Fruit fly (Drosophila melanogaster): ENCODE data around the gene Rpt3R.
A peak's percentile ranks its signal among the peaks of the same experiment; 100 is the strongest.

Gene Rpt3R

DNA sequence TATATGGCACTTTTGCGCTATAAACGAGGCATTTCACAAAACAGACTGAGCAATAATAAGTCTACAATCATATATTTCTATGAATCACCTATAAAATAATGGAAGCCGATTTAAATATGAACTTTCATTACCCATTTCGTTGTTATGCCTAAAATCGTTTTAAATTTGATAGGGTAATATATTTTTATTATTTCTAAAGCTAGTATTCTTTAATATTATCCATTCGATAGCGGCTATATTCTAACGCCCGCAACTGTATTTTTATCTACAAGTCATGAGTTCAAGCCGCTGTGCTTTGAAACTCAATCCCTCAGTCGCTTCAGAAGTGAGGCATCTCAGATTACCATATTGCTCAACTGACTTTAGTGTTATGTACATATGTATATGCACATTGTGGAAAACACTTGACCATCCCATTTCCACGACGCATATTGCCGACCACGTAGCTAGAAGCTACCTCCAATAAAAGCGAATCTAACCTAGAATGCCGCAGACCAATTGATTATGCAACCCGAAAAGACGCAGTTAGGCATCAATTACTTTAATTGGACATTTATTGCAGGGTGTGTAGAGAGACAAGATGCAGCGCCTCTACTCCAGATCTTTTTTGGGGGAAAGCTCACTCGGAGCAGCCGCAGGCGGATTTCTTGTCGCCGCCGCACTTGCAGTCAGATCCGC, 27.1 kb upstream of the Rpt3R start:
- TF ChIP-seq CG4496 (GFP tag; IDR thresholded peaks at IDR 0.05) (0 out of 3 replicates have a peak, but pooled peaks have one; percentile 21), fd96Ca (GFP tag; IDR thresholded peaks at IDR 0.05) (no peak), Pif1A (GFP tag; optimal IDR thresholded peaks at IDR 0.05) (no peak), CG8159 (tag; optimal IDR thresholded peaks at IDR 0.05) (peak; percentile 21), EcR (GFP tag; optimal IDR thresholded peaks at IDR 0.05) (peak; percentile 8), CG9948 (tag; optimal IDR thresholded peaks at IDR 0.05) (peak; percentile 3)

DNA sequence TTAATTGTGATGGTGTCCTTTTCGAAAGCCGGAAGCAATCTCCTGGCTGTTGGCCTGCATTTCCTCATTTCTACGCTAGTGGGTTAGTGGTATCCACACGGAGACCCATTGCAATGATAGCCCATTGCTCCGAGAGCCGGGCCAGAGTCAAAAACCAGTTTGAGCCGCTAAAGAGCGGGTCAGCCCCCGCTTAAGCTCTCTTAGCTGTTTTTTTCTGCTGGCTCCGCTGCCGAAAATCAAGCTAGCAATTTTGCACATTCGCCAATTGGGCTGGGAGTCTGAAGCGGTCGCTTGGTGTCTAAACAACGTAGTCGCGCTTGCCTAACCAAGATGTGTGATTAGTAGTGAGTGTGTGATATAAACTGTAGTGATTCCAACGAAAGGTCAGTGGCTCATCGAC, 23.5 kb upstream of the Rpt3R start, which contains the start of gene CG12947:
Gene CG12947 (plus strand): TSS at position 301 of the 400 bp plus-strand sequence.
- peak; percentile 21; the same call in 1 of the 3 replicates for TF ChIP-seq CG4496 (GFP tag; IDR thresholded peaks at IDR 0.05)
- TF ChIP-seq EcR (GFP tag; optimal IDR thresholded peaks at IDR 0.05): peak; percentile 30
- TF ChIP-seq Pif1B (GFP tag; optimal IDR thresholded peaks at IDR 0.05): no peak
- no peak for TF ChIP-seq CG14655 (GFP tag; optimal IDR thresholded peaks at IDR 0.05)
- 0 out of 2 replicates have a peak, but pooled peaks have one; percentile 12 for TF ChIP-seq CG32121 (GFP tag; IDR thresholded peaks at IDR 0.05)
- no peak for TF ChIP-seq CG10348 (GFP tag; IDR thresholded peaks at IDR 0.05)
- TF ChIP-seq CG15710 (tag; optimal IDR thresholded peaks at IDR 0.05): no peak
- no peak for TF ChIP-seq D1 (tag; optimal IDR thresholded peaks at IDR 0.05)
- TF ChIP-seq rn (GFP tag; IDR thresholded peaks at IDR 0.05): no peak
- TF ChIP-seq Snoo (tag; optimal IDR thresholded peaks at IDR 0.05): no peak
- no peak for TF ChIP-seq CG9948 (tag; optimal IDR thresholded peaks at IDR 0.05)
- TF ChIP-seq CG34367 (tag; optimal IDR thresholded peaks at IDR 0.05): no peak

DNA sequence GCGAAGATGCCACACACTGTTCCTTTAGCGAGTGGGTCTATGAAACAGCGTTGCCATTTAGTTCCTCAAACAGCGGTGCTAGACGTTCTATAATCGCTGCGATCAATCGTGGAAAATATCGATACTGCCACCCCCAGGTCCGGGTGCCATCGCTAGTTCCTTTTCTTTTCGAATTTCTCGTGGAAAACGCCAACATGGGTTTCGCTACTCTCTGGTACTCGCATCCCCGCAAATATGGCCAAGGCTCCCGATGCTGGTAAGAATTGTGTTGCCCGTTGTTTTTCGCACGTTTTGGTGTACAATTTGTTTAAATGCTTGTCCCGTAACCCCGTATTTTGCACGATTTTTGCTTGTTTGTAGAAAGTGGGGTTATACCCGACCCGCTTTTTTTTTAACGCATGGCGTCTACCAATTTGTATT, 21.6 kb upstream of the Rpt3R start, which contains the start of gene RpS29:
Gene RpS29 (plus strand): TSS at position 102 of the 420 bp plus-strand sequence.
- TF ChIP-seq fd96Ca (GFP tag; IDR thresholded peaks at IDR 0.05) (peak; percentile 54; the same call in 1 of the 3 replicates), EcR (GFP tag; optimal IDR thresholded peaks at IDR 0.05) (peak; percentile 22), CG8301 (tag; optimal IDR thresholded peaks at IDR 0.05) (peak; percentile 16), Ets98B (GFP tag; IDR thresholded peaks at IDR 0.05) (peak; percentile 57), CG4496 (GFP tag; IDR thresholded peaks at IDR 0.05) (peak; percentile 78; the same call in 2 of the 3 replicates), CG8159 (tag; optimal IDR thresholded peaks at IDR 0.05) (peak; percentile 41), D1 (tag; optimal IDR thresholded peaks at IDR 0.05) (no peak), rn (GFP tag; IDR thresholded peaks at IDR 0.05) (peak; percentile 38; the same call in 1 of the 2 replicates), Snoo (tag; optimal IDR thresholded peaks at IDR 0.05) (peak; percentile 64), Pif1A (GFP tag; optimal IDR thresholded peaks at IDR 0.05) (no peak), CG10348 (GFP tag; IDR thresholded peaks at IDR 0.05) (no peak), CG34367 (tag; optimal IDR thresholded peaks at IDR 0.05) (peak; percentile 30), CG17806 (tag; optimal IDR thresholded peaks at IDR 0.05) (no peak), CG15710 (tag; optimal IDR thresholded peaks at IDR 0.05) (peak; percentile 17), CG9948 (tag; optimal IDR thresholded peaks at IDR 0.05) (no peak), CG14655 (GFP tag; optimal IDR thresholded peaks at IDR 0.05) (no peak), CG13204 (GFP tag; optimal IDR thresholded peaks at IDR 0.05) (no peak), CG12605 (GFP tag; IDR thresholded peaks at IDR 0.05) (peak; percentile 26; the same call in 1 of the 2 replicates), CG32121 (GFP tag; IDR thresholded peaks at IDR 0.05) (peak; percentile 26; the same call in 1 of the 2 replicates), Pif1B (GFP tag; optimal IDR thresholded peaks at IDR 0.05) (no peak), gl (tag; optimal IDR thresholded peaks at IDR 0.05) (peak; percentile 17)

DNA sequence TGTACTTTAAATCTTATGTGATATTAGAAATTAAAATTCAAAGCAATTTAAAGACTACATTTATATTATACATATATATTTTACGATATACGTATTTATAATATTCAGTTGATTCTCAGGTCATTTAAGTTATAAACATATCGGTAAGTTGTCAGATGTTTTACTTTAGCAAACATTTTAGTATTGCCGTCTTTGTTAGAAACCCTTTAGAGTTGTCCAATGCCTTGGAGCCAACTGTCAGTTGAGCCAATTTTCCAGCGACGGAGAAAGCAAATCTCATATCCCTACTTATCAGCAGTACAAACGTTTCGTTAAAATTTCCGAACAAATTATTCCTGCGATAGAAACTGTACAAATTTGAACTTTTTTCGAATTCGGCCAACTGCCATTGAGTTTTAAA, 18.5 kb upstream of the Rpt3R start, which contains the start of gene topi:
Gene topi (plus strand): TSS at position 301 of the 400 bp plus-strand sequence.
- TF ChIP-seq CG15710 (tag; optimal IDR thresholded peaks at IDR 0.05) (no peak), rn (GFP tag; IDR thresholded peaks at IDR 0.05) (no peak), CG8301 (tag; optimal IDR thresholded peaks at IDR 0.05) (no peak)

DNA sequence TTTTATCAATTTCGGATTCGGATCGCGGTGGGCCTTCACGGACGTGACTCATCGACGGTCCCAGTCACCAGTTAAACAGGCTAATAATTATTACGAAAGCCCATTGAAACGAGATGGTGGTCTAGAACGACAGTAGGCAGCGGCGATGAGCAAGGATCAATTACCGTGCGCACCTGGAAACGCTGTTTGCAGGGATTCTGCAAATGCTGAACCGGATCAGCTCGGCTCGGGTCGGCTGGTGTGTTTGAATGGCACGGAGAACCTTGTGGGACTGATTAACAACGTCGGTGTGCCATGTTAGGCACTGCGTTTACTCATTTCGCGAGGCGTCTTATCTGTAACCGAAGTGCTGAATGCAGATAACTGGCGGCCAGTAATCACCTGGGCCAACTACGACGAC, 17.8 kb upstream of the Rpt3R start, which contains the start of gene Whamy:
Gene Whamy (minus strand): TSS at position 273 of the 400 bp plus-strand sequence.
- TF ChIP-seq fd96Ca (GFP tag; IDR thresholded peaks at IDR 0.05): no peak
- TF ChIP-seq CG13204 (GFP tag; optimal IDR thresholded peaks at IDR 0.05): no peak
- no peak for TF ChIP-seq EcR (GFP tag; optimal IDR thresholded peaks at IDR 0.05)
- no peak for TF ChIP-seq D1 (tag; optimal IDR thresholded peaks at IDR 0.05)
- TF ChIP-seq Ets98B (GFP tag; IDR thresholded peaks at IDR 0.05): no peak
- TF ChIP-seq CG32121 (GFP tag; IDR thresholded peaks at IDR 0.05): no peak
- TF ChIP-seq CG4496 (GFP tag; IDR thresholded peaks at IDR 0.05): no peak
- TF ChIP-seq CG10348 (GFP tag; IDR thresholded peaks at IDR 0.05): no peak
- no peak for TF ChIP-seq rn (GFP tag; IDR thresholded peaks at IDR 0.05)
- TF ChIP-seq CG12605 (GFP tag; IDR thresholded peaks at IDR 0.05): no peak
- no peak for TF ChIP-seq Pif1A (GFP tag; optimal IDR thresholded peaks at IDR 0.05)
- TF ChIP-seq CG14655 (GFP tag; optimal IDR thresholded peaks at IDR 0.05): no peak

DNA sequence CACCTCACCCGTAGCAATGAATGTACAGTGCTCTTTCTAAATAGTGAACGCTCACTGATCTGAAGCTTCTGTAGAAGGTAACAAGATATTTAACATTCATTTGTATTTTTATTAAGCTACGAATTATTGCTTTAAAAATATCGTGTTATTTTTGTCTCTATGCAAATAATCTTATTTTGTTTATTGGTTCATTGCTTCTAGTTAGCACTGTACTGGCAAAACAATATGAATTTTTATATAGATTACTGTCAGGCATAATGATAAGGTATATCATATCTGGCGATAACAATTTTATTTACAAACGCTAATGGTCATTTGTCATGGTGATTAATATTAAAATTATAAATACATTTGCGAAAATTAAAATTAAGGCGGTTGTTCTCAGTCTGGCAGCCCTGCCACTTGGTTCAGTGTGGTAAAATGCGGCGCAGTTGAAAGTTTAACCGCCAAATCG, 15.2 kb upstream of the Rpt3R start, which contains the start of gene CG9471:
Gene CG9471 (minus strand): TSS at position 24 of the 454 bp plus-strand sequence.
- TF ChIP-seq CG8301 (tag; optimal IDR thresholded peaks at IDR 0.05) (peak; percentile 91), CG10348 (GFP tag; IDR thresholded peaks at IDR 0.05) (peak; percentile 59), D1 (tag; optimal IDR thresholded peaks at IDR 0.05) (no peak), CG14655 (GFP tag; optimal IDR thresholded peaks at IDR 0.05) (no peak), CG32121 (GFP tag; IDR thresholded peaks at IDR 0.05) (peak; percentile 91), CG12605 (GFP tag; IDR thresholded peaks at IDR 0.05) (peak; percentile 94), Snoo (tag; optimal IDR thresholded peaks at IDR 0.05) (peak; percentile 92), Pif1A (GFP tag; optimal IDR thresholded peaks at IDR 0.05) (peak; percentile 95), Ets98B (GFP tag; IDR thresholded peaks at IDR 0.05) (peak; percentile 95), gl (tag; optimal IDR thresholded peaks at IDR 0.05) (peak; percentile 77), CG15710 (tag; optimal IDR thresholded peaks at IDR 0.05) (peak; percentile 91), CG8159 (tag; optimal IDR thresholded peaks at IDR 0.05) (peak; percentile 91), rn (GFP tag; IDR thresholded peaks at IDR 0.05) (peak; percentile 82), CG13204 (GFP tag; optimal IDR thresholded peaks at IDR 0.05) (no peak), CG17806 (tag; optimal IDR thresholded peaks at IDR 0.05) (peak; percentile 93), CG4496 (GFP tag; IDR thresholded peaks at IDR 0.05) (peak; percentile 97), fd96Ca (GFP tag; IDR thresholded peaks at IDR 0.05) (peak; percentile 42; the same call in 1 of the 3 replicates), EcR (GFP tag; optimal IDR thresholded peaks at IDR 0.05) (peak; percentile 25), CG34367 (tag; optimal IDR thresholded peaks at IDR 0.05) (peak; percentile 89), Pif1B (GFP tag; optimal IDR thresholded peaks at IDR 0.05) (peak; percentile 93), CG9948 (tag; optimal IDR thresholded peaks at IDR 0.05) (peak; percentile 89)
